Worm (Caenorhabditis elegans) whole organism, midembryonic: ENCODE measurements around the gene spe-17.

Experiments used
- T22C8.4 ChIP-seq: fragments of 200-800 bp; sonication (Bioruptor generic); IDR thresholded peaks from 2 replicates; pipeline ENCODE4 v1.3.6; 2022; ENCODE audit warnings: missing genetic modification characterization, missing compliant biosample characterization
- cog-1 ChIP-seq: sonication (generic microtip); optimal IDR thresholded peaks from 2 replicates; lab custom pipeline; 2016; ENCODE audit warnings: missing genetic modification characterization, missing compliant biosample characterization
- flt-1 ChIP-seq: fragments of 200-800 bp; sonication (Bioruptor generic); IDR thresholded peaks from 2 replicates; pipeline ENCODE4 v1.3.6; 2022; ENCODE audit warnings: missing genetic modification characterization, missing compliant biosample characterization
- klf-2 ChIP-seq: fragments of 200-800 bp; sonication (Bioruptor generic); conservative IDR thresholded peaks from 2 replicates; pipeline ENCODE4 v1.3.6; 2022; ENCODE audit warnings: missing genetic modification reagents, missing genetic modification characterization, missing compliant biosample characterization
- med-1 ChIP-seq: sonication (generic microtip); optimal IDR thresholded peaks from 2 replicates; lab custom pipeline; 2017; ENCODE audit warnings: missing genetic modification characterization, mild to moderate bottlenecking, missing compliant biosample characterization, antibody characterized with exemption, missing genetic modification reagents; ENCODE audit not compliant: insufficient read depth
- ref-1 ChIP-seq: fragments of 200-800 bp; sonication (Bioruptor generic); conservative IDR thresholded peaks from 2 replicates; pipeline ENCODE4 v1.3.6; 2022; ENCODE audit warnings: missing genetic modification reagents, missing genetic modification characterization, missing compliant biosample characterization
- tab-1 ChIP-seq: fragments of 200-800 bp; sonication (Bioruptor generic); IDR thresholded peaks from 2 replicates; pipeline ENCODE4 v1.3.6; 2022; ENCODE audit warnings: missing genetic modification characterization, missing compliant biosample characterization
- ztf-23 ChIP-seq: fragments of 200-800 bp; sonication (Bioruptor generic); IDR thresholded peaks from 2 replicates; pipeline ENCODE4 v1.3.6; 2022; ENCODE audit warnings: missing genetic modification reagents, missing genetic modification characterization, missing compliant biosample characterization
- ztf-29 ChIP-seq: fragments of 200-800 bp; sonication (Bioruptor generic); IDR thresholded peaks from 2 replicates; pipeline ENCODE4 v1.3.6; 2022; ENCODE audit warnings: missing genetic modification reagents, missing genetic modification characterization, missing compliant biosample characterization

The spe-17 gene

ce11 chrIV:12013120-12013519 is at the start of gene spe-17:
spe-17 (plus strand) TSS chrIV:12013420.
- TF ChIP-seq ztf-29 (GFP tag; lab: Robert Waterston, UW) (no peak), T22C8.4 (no peak), cog-1 (tag; lab: Kevin White, UChicago) (no peak), flt-1 (GFP tag; lab: Robert Waterston, UW) (no peak), ztf-23 (GFP tag; lab: Robert Waterston, UW) (no peak), tab-1 (GFP tag; lab: Robert Waterston, UW) (no peak)

ce11 chrIV:11965327-11965726 is 47.9 kb upstream of the spe-17 start, which contains the start of gene srj-1:
srj-1 (minus strand) TSS chrIV:11965427.
- TF ChIP-seq klf-2 (GFP tag; lab: Robert Waterston, UW) (no peak), tab-1 (GFP tag; lab: Robert Waterston, UW) (no peak), med-1 (GFP tag; lab: Kevin White, UChicago) (no peak), cog-1 (tag; lab: Kevin White, UChicago) (no peak), flt-1 (GFP tag; lab: Robert Waterston, UW) (no peak), ref-1 (GFP tag; lab: Robert Waterston, UW) (no peak), T22C8.4 (no peak), ztf-23 (GFP tag; lab: Robert Waterston, UW) (no peak), ztf-29 (GFP tag; lab: Robert Waterston, UW) (no peak)

ce11 chrIV:11970171-11970570 is 43.0 kb upstream of the spe-17 start, which contains the start of gene ZK829.9:
ZK829.9 (plus strand) TSS chrIV:11970534.
- no peak for TF ChIP-seq T22C8.4

ce11 chrIV:11986407-11986806 is 26.8 kb upstream of the spe-17 start:
- TF ChIP-seq flt-1 (GFP tag; lab: Robert Waterston, UW) = no peak
- no peak for TF ChIP-seq cog-1 (tag; lab: Kevin White, UChicago)

ce11 chrIV:12005090-12005770 is 8.0 kb upstream of the spe-17 start:
- no peak for TF ChIP-seq cog-1 (tag; lab: Kevin White, UChicago)
- no peak for TF ChIP-seq flt-1 (GFP tag; lab: Robert Waterston, UW)
- TF ChIP-seq tab-1 (GFP tag; lab: Robert Waterston, UW) = no peak

ce11 chrIV:12009046-12009674 is 4.1 kb upstream of the spe-17 start:
- TF ChIP-seq ref-1 (GFP tag; lab: Robert Waterston, UW) (no peak), med-1 (GFP tag; lab: Kevin White, UChicago) (no peak), T22C8.4 (no peak), flt-1 (GFP tag; lab: Robert Waterston, UW) (no peak), ztf-23 (GFP tag; lab: Robert Waterston, UW) (no peak), tab-1 (GFP tag; lab: Robert Waterston, UW) (no peak), klf-2 (GFP tag; lab: Robert Waterston, UW) (no peak)

- TF ChIP-seq med-1 (GFP tag; lab: Kevin White, UChicago) = no peak
- TF ChIP-seq ztf-23 (GFP tag; lab: Robert Waterston, UW) = no peak
- TF ChIP-seq ztf-29 (GFP tag; lab: Robert Waterston, UW) = no peak
- TF ChIP-seq cog-1 (tag; lab: Kevin White, UChicago) = no peak
- no peak for TF ChIP-seq ref-1 (GFP tag; lab: Robert Waterston, UW)
- no peak for TF ChIP-seq tab-1 (GFP tag; lab: Robert Waterston, UW)
- TF ChIP-seq T22C8.4 = no peak
- no peak for TF ChIP-seq flt-1 (GFP tag; lab: Robert Waterston, UW)
- no peak for TF ChIP-seq klf-2 (GFP tag; lab: Robert Waterston, UW)
Observed at ce11 chrIV:12010377-12010776, 2.8 kb upstream of the spe-17 start.

ce11 chrIV:12010859-12011258 is 2.4 kb upstream of the spe-17 start, which contains the start of the genes ZK617.26 and unc-22:
ZK617.26 (minus strand) TSS chrIV:12010959.
unc-22 (minus strand) TSS chrIV:12011007.
- TF ChIP-seq ztf-23 (GFP tag; lab: Robert Waterston, UW) (no peak), klf-2 (GFP tag; lab: Robert Waterston, UW) (no peak), med-1 (GFP tag; lab: Kevin White, UChicago) (no peak), ref-1 (GFP tag; lab: Robert Waterston, UW) (no peak), T22C8.4 (no peak), cog-1 (tag; lab: Kevin White, UChicago) (no peak), flt-1 (GFP tag; lab: Robert Waterston, UW) (no peak), ztf-29 (GFP tag; lab: Robert Waterston, UW) (no peak), tab-1 (GFP tag; lab: Robert Waterston, UW) (no peak)

ce11 chrIV:12012439-12013003 is 699 bp upstream of the spe-17 start:
- TF ChIP-seq ztf-23 (GFP tag; lab: Robert Waterston, UW) (no peak), ztf-29 (GFP tag; lab: Robert Waterston, UW) (no peak), klf-2 (GFP tag; lab: Robert Waterston, UW) (no peak), ref-1 (GFP tag; lab: Robert Waterston, UW) (no peak), tab-1 (GFP tag; lab: Robert Waterston, UW) (no peak), med-1 (GFP tag; lab: Kevin White, UChicago) (no peak), cog-1 (tag; lab: Kevin White, UChicago) (no peak), flt-1 (GFP tag; lab: Robert Waterston, UW) (no peak), T22C8.4 (no peak)
